Fruit fly (Drosophila melanogaster) whole organism, pupa: ENCODE data around the gene Cen.
A peak's percentile ranks its signal among the peaks of the same experiment; 100 is the strongest.

ENCODE experiments used
- CG10348 ChIP-seq: fragments of 200-800 bp; sonication (Bioruptor generic); IDR thresholded peaks from 2 replicates; pipeline ENCODE4 v1.3.6; 2022; ENCODE audit warnings: missing biosample characterization, missing genetic modification characterization
- CG12605 ChIP-seq: fragments of 200-800 bp; sonication (Bioruptor generic); IDR thresholded peaks from 2 replicates; pipeline ENCODE4 v1.3.6; 2022; ENCODE audit warnings: missing biosample characterization, missing genetic modification characterization
- CG13204 ChIP-seq: fragments of 200-800 bp; sonication (Bioruptor generic); optimal IDR thresholded peaks from 2 replicates; lab custom pipeline; 2018; ENCODE audit warnings: missing biosample characterization, mild to moderate bottlenecking, missing genetic modification characterization, moderate library complexity
- CG14655 ChIP-seq: fragments of 200-800 bp; sonication (Bioruptor generic); optimal IDR thresholded peaks from 3 replicates; lab custom pipeline; 2017; ENCODE audit warnings: mild to moderate bottlenecking, missing biosample characterization, missing genetic modification reagents, missing genetic modification characterization
- CG15710 ChIP-seq: fragments of 200-800 bp; sonication (Bioruptor generic); optimal IDR thresholded peaks from 2 replicates; lab custom pipeline; 2018; ENCODE audit warnings: missing biosample characterization, mild to moderate bottlenecking, missing genetic modification characterization, moderate library complexity
- CG17806 ChIP-seq: fragments of 200-800 bp; sonication (Bioruptor generic); optimal IDR thresholded peaks from 2 replicates; lab custom pipeline; 2018; ENCODE audit warnings: missing biosample characterization, mild to moderate bottlenecking, missing genetic modification characterization, moderate library complexity
- CG32121 ChIP-seq: fragments of 200-800 bp; sonication (Bioruptor generic); IDR thresholded peaks from 2 replicates; pipeline ENCODE4 v1.3.6; 2022; ENCODE audit warnings: missing biosample characterization, missing genetic modification characterization
- CG34367 ChIP-seq: fragments of 200-800 bp; sonication (Bioruptor generic); optimal IDR thresholded peaks from 2 replicates; lab custom pipeline; 2018; ENCODE audit warnings: missing biosample characterization, mild to moderate bottlenecking, missing genetic modification characterization
- CG4496 ChIP-seq: fragments of 200-800 bp; sonication (Bioruptor generic); IDR thresholded peaks from 3 replicates; pipeline ENCODE4 v1.3.6; 2022; ENCODE audit warnings: missing biosample characterization, missing genetic modification characterization
- CG8159 ChIP-seq: fragments of 200-800 bp; sonication (Bioruptor generic); optimal IDR thresholded peaks from 3 replicates; lab custom pipeline; 2018; ENCODE audit warnings: missing biosample characterization, mild to moderate bottlenecking, missing genetic modification characterization, moderate library complexity
- CG8301 ChIP-seq: fragments of 200-800 bp; sonication (Bioruptor generic); optimal IDR thresholded peaks from 2 replicates; lab custom pipeline; 2018; ENCODE audit warnings: missing biosample characterization, mild to moderate bottlenecking, missing genetic modification characterization
- CG9948 ChIP-seq: fragments of 200-800 bp; sonication (Bioruptor generic); optimal IDR thresholded peaks from 2 replicates; lab custom pipeline; 2018; ENCODE audit warnings: missing biosample characterization, mild to moderate bottlenecking, missing genetic modification characterization, moderate library complexity
- D1 ChIP-seq: fragments of 200-800 bp; sonication (Bioruptor generic); optimal IDR thresholded peaks from 2 replicates; lab custom pipeline; 2018; ENCODE audit warnings: missing biosample characterization, mild to moderate bottlenecking, missing genetic modification characterization, moderate library complexity
- EcR ChIP-seq: fragments of 200-800 bp; sonication (Bioruptor generic); optimal IDR thresholded peaks from 3 replicates; lab custom pipeline; 2019; ENCODE audit warnings: missing biosample characterization, missing genetic modification characterization, mild to moderate bottlenecking, moderate library complexity, missing genetic modification reagents
- Ets98B ChIP-seq: fragments of 200-800 bp; sonication (Bioruptor generic); IDR thresholded peaks from 2 replicates; pipeline ENCODE4 v1.3.6; 2022; ENCODE audit warnings: missing biosample characterization, missing genetic modification characterization
- Pif1A ChIP-seq: fragments of 200-800 bp; sonication (Bioruptor generic); optimal IDR thresholded peaks from 3 replicates; lab custom pipeline; 2016; ENCODE audit warnings: missing biosample characterization, missing genetic modification characterization
- Pif1B ChIP-seq: fragments of 200-800 bp; sonication (Bioruptor generic); optimal IDR thresholded peaks from 3 replicates; lab custom pipeline; 2016; ENCODE audit warnings: missing biosample characterization, missing genetic modification characterization
- Snoo ChIP-seq: fragments of 200-800 bp; sonication (Bioruptor generic); optimal IDR thresholded peaks from 3 replicates; lab custom pipeline; 2017; ENCODE audit warnings: missing biosample characterization, mild to moderate bottlenecking, missing genetic modification characterization, inconsistent platforms
- fd96Ca ChIP-seq: fragments of 200-800 bp; sonication (Bioruptor generic); IDR thresholded peaks from 3 replicates; pipeline ENCODE4 v1.3.6; 2022; ENCODE audit warnings: missing biosample characterization, missing genetic modification characterization
- gl ChIP-seq: fragments of 200-800 bp; sonication (Bioruptor generic); optimal IDR thresholded peaks from 2 replicates; lab custom pipeline; 2018; ENCODE audit warnings: missing biosample characterization, mild to moderate bottlenecking, missing genetic modification characterization
- rn ChIP-seq: fragments of 200-800 bp; sonication (Bioruptor generic); IDR thresholded peaks from 2 replicates; pipeline ENCODE4 v1.3.6; 2022; ENCODE audit warnings: missing biosample characterization, missing genetic modification characterization

Cen gene

dm6 chr2L:20681648-20682098, at the start of gene Cen:
Cen (minus strand) TSS chr2L:20681846.
- TF ChIP-seq Pif1B (GFP tag; lab: Kevin White, UChicago) (peak; percentile 73), CG8159 (tag; lab: Kevin White, UChicago) (no peak), CG8301 (tag; lab: Kevin White, UChicago) (peak; percentile 22), CG12605 (GFP tag; lab: Robert Waterston, UW) (peak; percentile 52; the same call in 1 of the 2 replicates), Ets98B (GFP tag; lab: Robert Waterston, UW) (0 out of 2 replicates have a peak, but pooled peaks have one; percentile 13), CG13204 (GFP tag; lab: Kevin White, UChicago) (no peak), CG15710 (peak; percentile 63), CG17806 (no peak), CG4496 (GFP tag; lab: Robert Waterston, UW) (0 out of 3 replicates have a peak, but pooled peaks have one; percentile 62), CG32121 (GFP tag; lab: Robert Waterston, UW) (0 out of 2 replicates have a peak, but pooled peaks have one; percentile 12), CG34367 (peak; percentile 35), rn (GFP tag; lab: Robert Waterston, UW) (no peak), Snoo (tag; lab: Kevin White, UChicago) (no peak)

DNA sequence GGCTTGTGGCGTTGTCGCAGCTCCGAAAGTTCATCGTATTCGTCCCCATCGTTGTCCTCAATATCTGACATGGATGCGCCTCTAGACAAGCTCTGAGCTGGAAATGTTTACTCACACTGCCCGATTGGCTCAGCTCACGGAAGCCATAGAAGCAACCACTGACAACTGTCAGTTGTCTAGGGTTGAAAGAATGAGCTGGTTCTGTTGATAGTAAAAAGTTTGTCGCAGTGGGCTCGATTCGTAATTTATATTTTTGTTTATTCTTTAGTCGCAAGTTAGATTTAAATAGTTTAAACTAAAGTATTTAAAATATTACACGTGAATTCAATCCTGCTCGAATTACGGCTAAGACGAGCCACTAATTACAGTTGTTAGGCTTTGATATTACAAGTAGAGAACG, 48.5 kb upstream of the Cen start, which contains the start of gene CarT:
TSS of gene CarT (minus strand) at position 101 of the 400 bp plus-strand sequence.
- no peak for TF ChIP-seq EcR (GFP tag; lab: Kevin White, UChicago)
- TF ChIP-seq CG15710: no peak
- TF ChIP-seq CG14655 (GFP tag; lab: Kevin White, UChicago): no peak

- TF ChIP-seq CG17806 (no peak), Pif1A (no peak), CG8159 (tag; lab: Kevin White, UChicago) (no peak), CG34367 (no peak), Pif1B (GFP tag; lab: Kevin White, UChicago) (no peak), D1 (tag; lab: Kevin White, UChicago) (no peak), CG12605 (GFP tag; lab: Robert Waterston, UW) (no peak), CG13204 (GFP tag; lab: Kevin White, UChicago) (no peak), fd96Ca (GFP tag; lab: Robert Waterston, UW) (no peak), CG4496 (GFP tag; lab: Robert Waterston, UW) (no peak), CG32121 (GFP tag; lab: Robert Waterston, UW) (no peak), CG8301 (tag; lab: Kevin White, UChicago) (no peak), rn (GFP tag; lab: Robert Waterston, UW) (no peak), Ets98B (GFP tag; lab: Robert Waterston, UW) (no peak), CG9948 (tag; lab: Kevin White, UChicago) (no peak)
- TF ChIP-seq, all 21 proteins: peak for 0
These were observed 44.8 kb upstream of the Cen start, which contains the start of gene CG9316 for dm6 chr2L:20726451-20726850. CG9316 (minus strand) TSS chr2L:20726551.

dm6 chr2L:20724024-20724423, 42.4 kb upstream of the Cen start:
- TF ChIP-seq CG32121 (GFP tag; lab: Robert Waterston, UW) (peak; percentile 36; the same call in 1 of the 2 replicates), CG10348 (GFP tag; lab: Robert Waterston, UW) (no peak), CG13204 (GFP tag; lab: Kevin White, UChicago) (no peak), CG34367 (no peak), Ets98B (GFP tag; lab: Robert Waterston, UW) (0 out of 2 replicates have a peak, but pooled peaks have one; percentile 16)

DNA sequence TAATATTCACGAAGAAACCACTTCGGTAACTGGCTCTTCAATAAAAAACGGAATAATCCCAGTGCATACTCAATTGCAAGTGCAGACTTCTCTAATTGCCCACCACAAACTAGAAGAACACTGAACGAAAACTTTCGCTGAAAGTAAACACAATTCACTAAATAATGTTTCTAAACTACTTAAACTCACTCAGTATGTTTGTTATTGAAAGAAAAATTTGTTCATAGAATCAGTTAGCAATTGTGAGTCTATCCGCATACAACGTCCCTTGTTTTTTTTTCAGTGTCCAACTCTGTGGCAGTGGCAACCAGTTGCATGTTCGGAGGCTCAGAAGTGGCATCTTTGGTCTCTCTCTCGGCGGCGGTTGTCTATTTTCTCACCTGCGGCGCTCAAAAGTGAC, 39.8 kb upstream of the Cen start:
- peak; percentile 81 for TF ChIP-seq CG32121 (GFP tag; lab: Robert Waterston, UW)
- peak; percentile 80 for TF ChIP-seq CG12605 (GFP tag; lab: Robert Waterston, UW)
- TF ChIP-seq CG4496 (GFP tag; lab: Robert Waterston, UW): peak; percentile 85
- TF ChIP-seq Pif1B (GFP tag; lab: Kevin White, UChicago): peak; percentile 69
- 0 out of 2 replicates have a peak, but pooled peaks have one; percentile 35 for TF ChIP-seq CG10348 (GFP tag; lab: Robert Waterston, UW)
- TF ChIP-seq fd96Ca (GFP tag; lab: Robert Waterston, UW): peak; percentile 80
- no peak for TF ChIP-seq CG17806
- peak; percentile 88 for TF ChIP-seq CG14655 (GFP tag; lab: Kevin White, UChicago)
- no peak for TF ChIP-seq Snoo (tag; lab: Kevin White, UChicago)
- TF ChIP-seq CG9948 (tag; lab: Kevin White, UChicago): peak; percentile 65
- TF ChIP-seq CG15710: no peak
- peak; percentile 48 for TF ChIP-seq CG8159 (tag; lab: Kevin White, UChicago)
- peak; percentile 49; the same call in 1 of the 2 replicates for TF ChIP-seq rn (GFP tag; lab: Robert Waterston, UW)
- no peak for TF ChIP-seq CG13204 (GFP tag; lab: Kevin White, UChicago)
- peak; percentile 91 for TF ChIP-seq CG8301 (tag; lab: Kevin White, UChicago)
- TF ChIP-seq EcR (GFP tag; lab: Kevin White, UChicago): no peak
- TF ChIP-seq CG34367: peak; percentile 47
- peak; percentile 84 for TF ChIP-seq Ets98B (GFP tag; lab: Robert Waterston, UW)
- TF ChIP-seq gl (tag; lab: Kevin White, UChicago): no peak
- no peak for TF ChIP-seq D1 (tag; lab: Kevin White, UChicago)
- TF ChIP-seq Pif1A: peak; percentile 66
- TF ChIP-seq, all 21 proteins: peak for 14

DNA sequence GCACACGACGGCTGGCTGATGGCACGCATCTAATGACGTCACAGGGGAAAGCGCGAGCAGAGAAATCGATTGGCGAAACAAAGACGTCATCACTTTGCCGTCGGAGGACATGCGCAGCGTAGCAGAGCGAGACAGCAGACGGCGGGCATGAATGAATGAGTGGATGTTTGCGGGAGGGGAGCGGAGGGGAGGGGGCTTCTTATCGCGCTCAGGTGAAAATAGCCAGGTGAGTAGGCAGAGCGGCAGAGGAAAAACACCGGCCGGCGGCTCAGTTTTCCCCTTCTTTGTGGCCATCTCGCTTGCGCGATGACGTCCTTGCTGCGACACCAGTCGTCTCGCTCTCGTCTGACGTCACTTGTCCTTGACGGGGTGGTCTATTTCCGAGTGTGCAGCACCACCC, 38.4 kb upstream of the Cen start:
- TF ChIP-seq CG34367: no peak
- TF ChIP-seq rn (GFP tag; lab: Robert Waterston, UW): no peak
- TF ChIP-seq CG10348 (GFP tag; lab: Robert Waterston, UW): no peak
- TF ChIP-seq Ets98B (GFP tag; lab: Robert Waterston, UW): no peak
- no peak for TF ChIP-seq Pif1B (GFP tag; lab: Kevin White, UChicago)
- TF ChIP-seq CG12605 (GFP tag; lab: Robert Waterston, UW): no peak
- no peak for TF ChIP-seq EcR (GFP tag; lab: Kevin White, UChicago)
- TF ChIP-seq gl (tag; lab: Kevin White, UChicago): no peak
- TF ChIP-seq CG9948 (tag; lab: Kevin White, UChicago): no peak
- no peak for TF ChIP-seq fd96Ca (GFP tag; lab: Robert Waterston, UW)
- TF ChIP-seq D1 (tag; lab: Kevin White, UChicago): no peak
- TF ChIP-seq CG32121 (GFP tag; lab: Robert Waterston, UW): no peak
- TF ChIP-seq CG17806: no peak
- TF ChIP-seq CG13204 (GFP tag; lab: Kevin White, UChicago): no peak
- TF ChIP-seq CG8159 (tag; lab: Kevin White, UChicago): no peak
- no peak for TF ChIP-seq Pif1A
- no peak for TF ChIP-seq CG4496 (GFP tag; lab: Robert Waterston, UW)
- no peak for TF ChIP-seq CG8301 (tag; lab: Kevin White, UChicago)
- TF ChIP-seq CG15710: no peak
- TF ChIP-seq CG14655 (GFP tag; lab: Kevin White, UChicago): no peak
- TF ChIP-seq, all 21 proteins: peak for 0
